Worm (Caenorhabditis elegans) whole organism, young adult: Measurements from ENCODE around the gene K07F5.8.

Experiments used
- B0019.2 ChIP-seq: fragments of 200-800 bp; sonication (Bioruptor generic); conservative IDR thresholded peaks from 2 replicates; pipeline ENCODE4 v1.3.6; 2022; ENCODE audit warnings: missing genetic modification reagents, missing genetic modification characterization, missing compliant biosample characterization
- B0035.1 ChIP-seq: sonication (generic microtip); optimal IDR thresholded peaks from 2 replicates; lab custom pipeline; 2016; ENCODE audit warnings: missing genetic modification characterization, mild to moderate bottlenecking, missing compliant biosample characterization, missing genotype, missing genetic modification reagents
- C06A6.2 ChIP-seq: fragments of 200-800 bp; sonication (Bioruptor generic); conservative IDR thresholded peaks from 2 replicates; pipeline ENCODE4 v1.3.6; 2022; ENCODE audit warnings: missing genetic modification characterization, missing compliant biosample characterization
- F23B12.7 ChIP-seq: sonication (generic microtip); optimal IDR thresholded peaks from 2 replicates; lab custom pipeline; 2017; ENCODE audit warnings: missing genetic modification characterization, mild to moderate bottlenecking, missing compliant biosample characterization, antibody characterized with exemption, moderate library complexity; ENCODE audit not compliant: insufficient read depth
- F52B5.7 ChIP-seq: sonication (generic microtip); optimal IDR thresholded peaks from 2 replicates; lab custom pipeline; 2016; ENCODE audit warnings: mild to moderate bottlenecking, missing genetic modification characterization, missing compliant biosample characterization
- F57C9.4 ChIP-seq: sonication (generic microtip); optimal IDR thresholded peaks from 2 replicates; lab custom pipeline; 2017; ENCODE audit warnings: mild to moderate bottlenecking, missing genetic modification characterization, missing compliant biosample characterization
- T07F8.4 ChIP-seq: sonication (generic microtip); optimal IDR thresholded peaks from 2 replicates; lab custom pipeline; 2016; ENCODE audit warnings: mild to moderate bottlenecking, missing genetic modification characterization, moderate library complexity, missing compliant biosample characterization
- ZK185.1 ChIP-seq: sonication (generic microtip); optimal IDR thresholded peaks from 2 replicates; lab custom pipeline; 2016; ENCODE audit warnings: mild to moderate bottlenecking, missing genetic modification characterization, missing compliant biosample characterization; ENCODE audit not compliant: poor library complexity, severe bottlenecking
- akir-1 ChIP-seq: fragments of 200-800 bp; sonication (Bioruptor generic); optimal IDR thresholded peaks from 2 replicates; lab custom pipeline; 2018; ENCODE audit warnings: mild to moderate bottlenecking, missing genetic modification characterization, moderate library complexity, missing compliant biosample characterization
- ama-1 ChIP-seq, 3 experiments: fragments of 150-350 bp in 1 of 3; sonication (generic microtip) in 2 of 3; optimal IDR thresholded peaks; 2 replicates each; lab custom pipeline; 2014 to 2018; ENCODE audit warnings: missing biosample characterization in 2 of 3, missing genetic modification characterization in 2 of 3, missing genetic modification reagents in 2 of 3
- athp-1 ChIP-seq: sonication (generic microtip); optimal IDR thresholded peaks from 2 replicates; lab custom pipeline; 2017; ENCODE audit warnings: mild to moderate bottlenecking, missing genetic modification characterization, missing compliant biosample characterization
- attf-3 ChIP-seq: fragments of 200-800 bp; sonication (Bioruptor generic); conservative IDR thresholded peaks from 2 replicates; pipeline ENCODE4 v1.3.6; 2022; ENCODE audit warnings: missing genetic modification reagents, missing genetic modification characterization, missing compliant biosample characterization
- attf-5 ChIP-seq: fragments of 200-800 bp; sonication (Bioruptor generic); optimal IDR thresholded peaks from 2 replicates; lab custom pipeline; 2018; ENCODE audit warnings: mild to moderate bottlenecking, missing genetic modification characterization, missing compliant biosample characterization
- ceh-27 ChIP-seq: fragments of 200-800 bp; sonication (Bioruptor generic); optimal IDR thresholded peaks from 2 replicates; lab custom pipeline; 2018; ENCODE audit warnings: mild to moderate bottlenecking, missing genetic modification characterization, moderate library complexity, missing compliant biosample characterization
- ceh-58 ChIP-seq: fragments of 200-800 bp; sonication (Bioruptor generic); IDR thresholded peaks from 2 replicates; pipeline ENCODE4 v1.3.6; 2022; ENCODE audit warnings: missing genetic modification characterization, missing compliant biosample characterization
- dpff-1 ChIP-seq: sonication (generic microtip); optimal IDR thresholded peaks from 2 replicates; lab custom pipeline; 2017; ENCODE audit warnings: mild to moderate bottlenecking, missing genetic modification characterization, missing compliant biosample characterization
- ekl-4 ChIP-seq: fragments of 200-800 bp; sonication (Bioruptor generic); IDR thresholded peaks from 2 replicates; pipeline ENCODE4 v1.3.6; 2022; ENCODE audit warnings: missing genetic modification reagents, missing genetic modification characterization, missing compliant biosample characterization
- hlh-26 ChIP-seq: fragments of 200-800 bp; sonication (Bioruptor generic); conservative IDR thresholded peaks from 2 replicates; pipeline ENCODE4 v1.3.6; 2022; ENCODE audit warnings: missing genetic modification reagents, missing genetic modification characterization, missing compliant biosample characterization
- hmg-1.2 ChIP-seq: fragments of 200-800 bp; sonication (Bioruptor generic); IDR thresholded peaks from 2 replicates; pipeline ENCODE4 v1.3.6; 2022; ENCODE audit warnings: missing genetic modification reagents, missing genetic modification characterization, missing compliant biosample characterization
- hmg-20 ChIP-seq: fragments of 200-800 bp; sonication (Bioruptor generic); IDR thresholded peaks from 2 replicates; pipeline ENCODE4 v1.3.6; 2022; ENCODE audit warnings: missing genetic modification reagents, missing genetic modification characterization, missing compliant biosample characterization
- lag-1 ChIP-seq: fragments of 200-800 bp; sonication (Bioruptor generic); IDR thresholded peaks from 2 replicates; pipeline ENCODE4 v1.3.6; 2022; ENCODE audit warnings: missing genetic modification reagents, missing genetic modification characterization, missing compliant biosample characterization
- lin-40 ChIP-seq: sonication (generic microtip); optimal IDR thresholded peaks from 2 replicates; lab custom pipeline; 2016; ENCODE audit warnings: missing genetic modification characterization, mild to moderate bottlenecking, missing compliant biosample characterization, missing genotype, missing genetic modification reagents
- madf-3 ChIP-seq: fragments of 200-800 bp; sonication (Bioruptor generic); IDR thresholded peaks from 2 replicates; pipeline ENCODE4 v1.3.6; 2022; ENCODE audit warnings: missing genetic modification reagents, missing genetic modification characterization, missing compliant biosample characterization
- mcd-1 ChIP-seq: fragments of 200-800 bp; sonication (Bioruptor generic); IDR thresholded peaks from 2 replicates; pipeline ENCODE4 v1.3.6; 2022; ENCODE audit warnings: missing genetic modification reagents, missing genetic modification characterization, missing compliant biosample characterization
- mes-4 ChIP-seq: sonication (generic microtip); optimal IDR thresholded peaks from 2 replicates; lab custom pipeline; 2016; ENCODE audit warnings: missing genotype, missing genetic modification characterization, missing compliant biosample characterization
- nhr-80 ChIP-seq: sonication (generic microtip); optimal IDR thresholded peaks from 2 replicates; lab custom pipeline; 2016; ENCODE audit warnings: missing genetic modification characterization, missing compliant biosample characterization
- nhr-90 ChIP-seq: sonication (generic microtip); optimal IDR thresholded peaks from 2 replicates; lab custom pipeline; 2016; ENCODE audit warnings: missing genotype, mild to moderate bottlenecking, missing genetic modification characterization, missing compliant biosample characterization
- rec-8 ChIP-seq, 2 experiments: sonication (generic microtip); optimal IDR thresholded peaks; 2 replicates each; lab custom pipeline; 2016; ENCODE audit warnings: mild to moderate bottlenecking in 2 of 2, missing genetic modification characterization in 2 of 2, missing genetic modification reagents in 2 of 2, missing genotype in 2 of 2, missing biosample characterization in 1 of 2, missing compliant biosample characterization in 1 of 2, moderate library complexity in 1 of 2
- snpc-4 ChIP-seq, 5 experiments: fragments of 150-350 bp in 1 of 5; sonication (generic microtip) in 4 of 5; optimal IDR thresholded peaks; 2 replicates each; lab custom pipeline; 2014 to 2018; ENCODE audit warnings: missing genetic modification characterization in 5 of 5, missing biosample characterization in 3 of 5, antibody characterized with exemption in 2 of 5, mild to moderate bottlenecking in 2 of 5, missing compliant biosample characterization in 2 of 5, missing genotype in 2 of 5, moderate library complexity in 2 of 5, missing genetic modification reagents in 1 of 5
- sptf-2 ChIP-seq: fragments of 200-800 bp; sonication (Bioruptor generic); optimal IDR thresholded peaks from 2 replicates; lab custom pipeline; 2018; ENCODE audit warnings: mild to moderate bottlenecking, missing genetic modification characterization, missing compliant biosample characterization

The K07F5.8 gene

DNA sequence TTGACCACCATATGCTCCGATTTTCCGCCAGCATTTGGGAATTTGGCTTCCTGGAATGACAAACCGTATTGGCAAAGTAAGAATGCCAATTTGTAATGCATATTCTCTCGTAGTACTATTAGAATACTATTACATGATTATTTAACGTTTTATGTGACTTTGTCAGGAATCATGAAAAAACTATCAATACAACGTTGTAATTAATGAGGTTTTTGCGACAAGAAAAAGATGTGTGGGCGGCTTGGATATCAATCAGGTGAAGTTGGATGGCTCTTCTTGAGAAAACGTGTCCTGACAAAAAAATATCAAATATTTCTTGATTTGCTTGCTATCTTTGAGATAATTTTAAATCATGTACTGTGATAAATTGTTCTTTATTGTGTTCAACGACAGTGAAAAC is 1.4 kb downstream of the K07F5.8 start, which contains the start of gene K07F5.7:
TSS of gene K07F5.7 (minus strand) at position 101 of the 400 bp plus-strand sequence.
- TF ChIP-seq attf-5 (GFP tag; lab: Kevin White, UChicago) (no peak), nhr-90 (tag; lab: Kevin White, UChicago) (no peak), mes-4 (tag; lab: Kevin White, UChicago) (no peak), hmg-1.2 (GFP tag; lab: Robert Waterston, UW) (no peak), dpff-1 (no peak), mcd-1 (GFP tag; lab: Robert Waterston, UW) (no peak), ama-1 (optimal IDR thresholded peaks at IDR 0.05; lab: Kevin White, UChicago) (no peak), ama-1 (GFP tag; optimal IDR thresholded peaks at IDR 0.05; lab: Kevin White, UChicago) (no peak), snpc-4 (GFP tag; optimal IDR thresholded peaks at IDR 0.05; lab: Kevin White, UChicago) (no peak), snpc-4 (tag; optimal IDR thresholded peaks at IDR 0.05; lab: Kevin White, UChicago) (no peak)

DNA sequence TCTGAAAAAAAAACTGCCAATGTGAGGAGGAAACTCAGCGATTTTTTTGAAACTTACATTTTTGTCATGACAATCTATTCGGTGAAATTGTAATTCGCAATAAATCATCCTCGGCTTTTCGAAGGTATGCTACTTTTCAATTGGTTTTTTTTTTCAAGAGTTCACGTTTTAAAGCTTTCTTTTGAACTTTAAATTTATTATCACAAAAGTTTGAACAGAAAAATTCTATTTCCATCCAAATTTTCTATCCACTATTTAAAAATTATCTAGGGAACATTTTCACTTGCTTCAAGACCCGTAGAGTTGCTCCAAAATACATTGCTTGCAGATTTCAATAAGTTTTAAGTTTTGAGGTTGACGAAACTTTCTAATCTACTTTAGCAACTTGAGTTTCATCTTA is 3.0 kb downstream of the K07F5.8 start, which contains the start of gene K07F5.6:
TSS of gene K07F5.6 (minus strand) at position 101 of the 400 bp plus-strand sequence.
- no peak for TF ChIP-seq F52B5.7 (tag; lab: Kevin White, UChicago)
- TF ChIP-seq lin-40 (tag; lab: Kevin White, UChicago) = no peak
- no peak for TF ChIP-seq athp-1 (tag; lab: Kevin White, UChicago)
- TF ChIP-seq madf-3 (GFP tag; lab: Robert Waterston, UW) = no peak
- no peak for TF ChIP-seq mes-4 (tag; lab: Kevin White, UChicago)
- no peak for TF ChIP-seq B0035.1
- no peak for TF ChIP-seq attf-3 (GFP tag; lab: Robert Waterston, UW)
- TF ChIP-seq T07F8.4 (tag; lab: Kevin White, UChicago) = no peak

DNA sequence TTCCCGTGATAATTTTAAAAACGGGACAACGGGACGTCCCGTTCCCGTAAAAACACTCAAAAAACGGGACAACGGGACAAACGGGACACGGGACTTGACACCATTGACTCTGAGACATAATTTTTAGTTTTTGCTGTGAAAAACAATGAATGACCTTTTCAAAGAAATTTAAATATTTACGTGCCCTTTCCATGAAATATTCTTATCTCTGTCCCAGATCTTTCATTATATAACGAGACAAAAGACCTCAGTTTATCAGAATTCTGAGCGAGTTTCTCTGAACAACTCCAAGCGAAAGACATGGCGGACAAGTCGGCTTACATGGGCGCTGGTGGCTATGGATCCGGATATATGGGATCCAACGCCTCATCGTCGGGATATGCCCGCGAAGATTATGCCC is 5.8 kb downstream of the K07F5.8 start, which contains the start of gene nspd-2:
TSS of gene nspd-2 (plus strand) at position 301 of the 400 bp plus-strand sequence.
- TF ChIP-seq attf-3 (GFP tag; lab: Robert Waterston, UW) (no peak), lag-1 (no peak), ceh-58 (GFP tag; lab: Robert Waterston, UW) (no peak), hmg-20 (GFP tag; lab: Robert Waterston, UW) (no peak)

DNA sequence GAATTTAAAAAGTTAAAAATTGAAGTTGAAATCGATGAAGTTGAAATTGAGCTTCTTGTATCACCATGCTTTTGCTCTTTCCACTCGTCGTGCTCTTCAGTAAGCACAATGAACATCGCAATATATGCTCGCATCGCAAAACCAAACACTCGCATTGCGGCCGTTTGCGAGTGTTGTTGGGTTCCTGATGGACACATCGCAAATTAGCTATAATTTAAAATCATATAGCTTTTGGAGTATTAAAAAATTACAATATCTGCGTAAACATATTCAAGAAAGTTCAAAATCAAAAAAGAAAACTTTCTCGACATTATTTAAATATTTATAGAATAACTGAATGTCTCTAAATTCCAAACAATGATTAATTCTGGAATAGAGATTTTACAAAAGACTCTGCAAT is 7.5 kb downstream of the K07F5.8 start, which contains the start of gene K07F5.17:
TSS of gene K07F5.17 (plus strand) at position 301 of the 400 bp plus-strand sequence.
- TF ChIP-seq ZK185.1 (tag; lab: Kevin White, UChicago) (no peak), akir-1 (GFP tag; lab: Kevin White, UChicago) (no peak), F23B12.7 (tag; lab: Kevin White, UChicago) (no peak), F57C9.4 (tag; lab: Kevin White, UChicago) (no peak), attf-5 (GFP tag; lab: Kevin White, UChicago) (no peak), sptf-2 (no peak), dpff-1 (no peak), rec-8 (tag; optimal IDR thresholded peaks at IDR 0.05; lab: Kevin White, UChicago) (no peak), B0019.2 (GFP tag; lab: Robert Waterston, UW) (no peak), nhr-80 (tag; lab: Kevin White, UChicago) (no peak), hlh-26 (GFP tag; lab: Robert Waterston, UW) (no peak), C06A6.2 (GFP tag; lab: Robert Waterston, UW) (no peak), ceh-27 (GFP tag; lab: Kevin White, UChicago) (no peak), ekl-4 (GFP tag; lab: Robert Waterston, UW) (no peak)
